Fruit fly (Drosophila melanogaster) whole organism, prepupa: Measurements from ENCODE around the gene CG12540.

ENCODE experiments used
- Hr39 ChIP-seq: fragments of 200-800 bp; sonication (Bioruptor generic); optimal IDR thresholded peaks from 2 replicates; lab custom pipeline; 2016; ENCODE audit warnings: missing biosample characterization, missing genetic modification characterization
- Lpt ChIP-seq: fragments of 200-800 bp; sonication (Bioruptor generic); optimal IDR thresholded peaks from 3 replicates; lab custom pipeline; 2016; ENCODE audit warnings: missing biosample characterization, missing genetic modification characterization
- eg ChIP-seq: fragments of 200-800 bp; sonication (Bioruptor generic); IDR thresholded peaks from 3 replicates; pipeline ENCODE4 v1.3.6; 2022; ENCODE audit warnings: missing biosample characterization, missing genetic modification characterization

- TF ChIP-seq Hr39 (GFP tag; lab: Kevin White, UChicago) (no peak), Lpt (GFP tag; lab: Kevin White, UChicago) (no peak), eg (GFP tag; lab: Robert Waterston, UW) (0 out of 3 replicates have a peak, but pooled peaks have one; percentile 34)
These were observed 5.1 kb downstream of the CG12540 start for dm6 chrX:14500992-14501391.
